Worm (Caenorhabditis elegans): ENCODE measurements around the gene T22C8.6.

DNA sequence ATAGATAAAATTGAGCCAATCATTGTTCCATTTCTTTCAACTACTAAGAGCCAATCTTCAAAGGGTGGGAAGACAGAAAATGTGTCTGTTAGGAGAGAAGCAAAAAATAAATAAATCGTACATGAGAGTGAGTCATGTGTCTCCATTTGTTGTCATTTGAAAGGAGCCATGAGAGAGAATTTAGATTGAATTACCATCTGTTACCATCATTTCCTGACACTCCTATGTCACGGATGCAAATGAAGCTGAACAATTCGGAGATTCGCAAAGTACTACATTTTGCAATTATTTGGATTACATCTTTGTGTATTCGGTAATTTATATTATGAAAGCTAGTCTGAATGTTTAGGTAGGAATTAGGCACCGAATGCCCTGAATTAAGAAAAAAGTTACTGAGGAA is 41.6 kb downstream of the T22C8.6 start:
- TF ChIP-seq ama-1 (optimal IDR thresholded peaks at IDR 0.05) (no peak), ztf-4 (tag; optimal IDR thresholded peaks at IDR 0.05) (no peak), nhr-23 (tag; optimal IDR thresholded peaks at IDR 0.05) (no peak), nhr-10 (tag; optimal IDR thresholded peaks at IDR 0.05) (no peak), nhr-25 (tag; optimal IDR thresholded peaks at IDR 0.05) (no peak), ceh-16 (tag; optimal IDR thresholded peaks at IDR 0.05) (no peak), elt-1 (tag; optimal IDR thresholded peaks at IDR 0.05) (no peak), sma-3 (GFP tag; optimal IDR thresholded peaks at IDR 0.05) (no peak), fos-1 (tag; optimal IDR thresholded peaks at IDR 0.05) (no peak), skn-1 (tag; optimal IDR thresholded peaks at IDR 0.05) (no peak), ceh-82 (tag; optimal IDR thresholded peaks at IDR 0.05) (no peak), nhr-237 (tag; optimal IDR thresholded peaks at IDR 0.05) (no peak), lsy-2 (tag; optimal IDR thresholded peaks at IDR 0.05) (no peak), sem-4 (tag; optimal IDR thresholded peaks at IDR 0.05) (no peak)

All from whole organism, L2 larva.